Fruit fly (Drosophila melanogaster): ENCODE measurements around the gene Pde9.

Pde9 gene

dm6 chrX:12905901-12906689, 9.0 kb upstream of the Pde9 start, which contains the start of gene CG4404:
Gene CG4404, minus strand, starts transcription at chrX:12906018.
- no peak for TF ChIP-seq noc (tag; optimal IDR thresholded peaks at IDR 0.05)

- no peak for TF ChIP-seq noc (tag; optimal IDR thresholded peaks at IDR 0.05)
Observed at dm6 chrX:12905014-12905900, 8.1 kb upstream of the Pde9 start.

dm6 chrX:12903099-12903616, 6.0 kb upstream of the Pde9 start, which contains the start of gene Flad1:
Gene Flad1, minus strand, starts transcription at chrX:12903516.
- TF ChIP-seq noc (tag; optimal IDR thresholded peaks at IDR 0.05), result no peak

DNA sequence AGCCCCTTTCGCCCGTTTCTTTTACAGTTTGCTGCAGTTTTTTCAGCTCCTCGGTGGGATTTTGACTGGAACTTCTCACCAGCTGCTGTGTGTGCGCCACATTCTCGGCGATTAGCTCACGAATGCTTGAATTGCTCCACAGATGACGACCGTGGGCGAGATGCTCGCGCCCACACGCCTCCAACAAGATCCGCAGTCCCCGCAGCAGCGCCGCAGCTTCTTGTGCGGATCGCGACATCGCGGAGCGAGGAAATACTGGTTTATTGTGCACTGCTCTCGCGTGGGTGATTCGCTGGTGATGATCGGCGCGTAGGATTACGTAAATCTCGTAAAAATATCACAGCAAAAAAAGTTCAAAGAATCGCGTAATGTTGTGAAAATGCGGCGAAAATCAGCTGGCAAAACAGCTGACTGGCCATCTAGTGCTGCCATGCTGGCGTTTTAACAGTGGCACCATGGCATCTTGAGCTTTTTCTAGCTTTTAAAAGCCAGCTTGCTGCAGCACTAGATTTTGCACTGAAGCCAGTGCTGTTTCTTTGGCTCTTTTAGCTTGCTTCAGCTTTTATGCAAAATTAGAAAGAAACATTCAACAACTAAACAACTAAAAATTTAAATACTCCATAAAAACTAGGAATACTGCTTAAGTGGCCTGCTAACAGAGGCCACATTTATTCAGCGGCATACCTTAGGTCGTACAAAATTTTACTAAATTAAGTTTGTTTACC, 3.8 kb upstream of the Pde9 start, which contains the start of gene Coq8:
Gene Coq8, minus strand, starts transcription at position 397 of the 725 bp plus-strand sequence.
- no peak for TF ChIP-seq noc (tag; optimal IDR thresholded peaks at IDR 0.05)

DNA sequence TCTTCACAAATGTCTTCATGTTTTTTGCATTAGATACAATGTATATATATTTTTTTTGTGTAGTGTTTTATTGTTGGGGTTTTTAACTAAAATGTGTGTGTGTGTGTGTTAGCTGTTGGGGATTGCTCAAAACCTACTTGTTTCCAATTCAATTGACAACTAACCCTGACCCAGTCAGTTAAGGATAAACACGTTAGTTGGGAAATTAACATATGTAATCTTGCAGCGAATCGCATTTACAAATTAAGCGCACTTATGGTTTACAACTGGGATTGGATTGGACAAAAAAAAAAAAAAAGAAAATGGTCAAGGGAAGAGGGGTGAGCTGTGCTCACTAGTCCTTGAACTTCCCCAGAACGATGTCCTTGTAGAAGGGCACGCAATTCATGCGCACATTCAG, 1.4 kb upstream of the Pde9 start, which contains the start of gene CG32650:
Gene CG32650, minus strand, starts transcription at position 101 of the 400 bp plus-strand sequence.
- TF ChIP-seq noc (tag; optimal IDR thresholded peaks at IDR 0.05), result no peak

dm6 chrX:12896393-12896792, 734 bp downstream of the Pde9 start:
- TF ChIP-seq noc (tag; optimal IDR thresholded peaks at IDR 0.05), result no peak

dm6 chrX:12895114-12895723, 1.9 kb downstream of the Pde9 start:
- TF ChIP-seq noc (tag; optimal IDR thresholded peaks at IDR 0.05), result peak; percentile 63

DNA sequence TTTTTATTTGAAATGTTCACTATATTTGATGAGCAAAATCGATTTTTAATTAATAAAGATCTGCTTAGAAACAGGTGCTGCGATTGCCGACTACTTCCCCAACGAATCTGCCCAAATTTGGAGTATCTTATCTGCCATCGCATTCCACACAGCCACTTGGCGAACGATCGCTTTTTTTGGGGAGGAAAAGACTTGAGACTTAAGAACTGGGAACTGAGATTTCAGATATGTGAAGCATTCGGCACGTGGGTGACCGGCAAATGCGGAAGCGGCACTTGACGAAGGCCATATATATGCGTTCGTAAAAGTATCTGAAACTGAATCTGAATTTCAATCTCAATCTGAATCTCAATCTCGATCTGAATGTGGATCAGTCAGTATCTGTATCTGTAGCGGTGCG, 3.2 kb downstream of the Pde9 start:
- no peak for TF ChIP-seq noc (tag; optimal IDR thresholded peaks at IDR 0.05)

- TF ChIP-seq noc (tag; optimal IDR thresholded peaks at IDR 0.05), result no peak
Observed at dm6 chrX:12891322-12892159, 5.6 kb downstream of the Pde9 start.

DNA sequence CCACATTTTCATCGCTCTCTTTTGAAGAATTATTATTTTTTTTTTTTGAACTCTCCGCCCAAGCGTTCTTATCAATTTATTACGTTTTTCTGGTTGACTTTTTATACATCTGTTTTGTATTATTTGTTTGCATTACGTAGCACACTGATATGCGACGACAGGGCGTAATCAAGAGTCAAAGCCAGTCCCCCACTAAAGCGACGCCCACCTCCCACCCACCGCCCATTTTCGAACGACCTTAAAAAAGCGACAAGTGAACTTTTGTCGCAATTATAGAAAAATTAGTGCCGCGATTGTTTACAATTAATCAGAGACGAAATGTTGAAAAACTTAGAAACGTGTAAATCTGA, 6.3 kb downstream of the Pde9 start:
- TF ChIP-seq noc (tag; optimal IDR thresholded peaks at IDR 0.05), result no peak

- TF ChIP-seq noc (tag; optimal IDR thresholded peaks at IDR 0.05), result no peak
Observed at dm6 chrX:12890166-12890825, 6.8 kb downstream of the Pde9 start.

- no peak for TF ChIP-seq noc (tag; optimal IDR thresholded peaks at IDR 0.05)
Observed at dm6 chrX:12889075-12889474, 8.1 kb downstream of the Pde9 start.

DNA sequence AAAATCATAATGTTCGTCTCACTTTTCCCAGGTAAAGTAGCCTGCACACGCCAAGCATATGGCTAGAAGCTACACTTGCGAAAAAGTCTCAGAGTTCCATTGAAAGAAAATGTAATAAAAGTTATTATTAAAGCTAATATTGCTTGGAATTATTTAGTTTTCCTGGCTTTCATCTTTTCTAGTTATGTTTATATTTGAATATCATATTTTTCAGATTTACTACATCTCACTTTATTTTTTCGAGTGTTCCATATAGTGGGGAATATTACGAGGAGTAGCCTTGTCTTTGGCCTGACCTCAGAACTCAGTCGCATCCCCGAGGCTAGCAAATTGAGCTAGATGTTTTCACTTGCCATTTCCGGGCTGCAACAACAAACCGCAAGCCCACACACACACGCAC, 9.6 kb downstream of the Pde9 start:
- no peak for TF ChIP-seq noc (tag; optimal IDR thresholded peaks at IDR 0.05)

- TF ChIP-seq noc (tag; optimal IDR thresholded peaks at IDR 0.05), result no peak
Observed at dm6 chrX:12886543-12886942, 10.6 kb downstream of the Pde9 start.

Measured in whole organism, larva.